Fruit fly (Drosophila melanogaster) whole organism, pupa: ENCODE measurements around the gene CG11656.

ENCODE experiments used
- CG13204 ChIP-seq: fragments of 200-800 bp; sonication (Bioruptor generic); optimal IDR thresholded peaks from 2 replicates; lab custom pipeline; 2018; ENCODE audit warnings: missing biosample characterization, mild to moderate bottlenecking, missing genetic modification characterization, moderate library complexity
- CG8159 ChIP-seq: fragments of 200-800 bp; sonication (Bioruptor generic); optimal IDR thresholded peaks from 3 replicates; lab custom pipeline; 2018; ENCODE audit warnings: missing biosample characterization, mild to moderate bottlenecking, missing genetic modification characterization, moderate library complexity
- CG8301 ChIP-seq: fragments of 200-800 bp; sonication (Bioruptor generic); optimal IDR thresholded peaks from 2 replicates; lab custom pipeline; 2018; ENCODE audit warnings: missing biosample characterization, mild to moderate bottlenecking, missing genetic modification characterization
- EcR ChIP-seq: fragments of 200-800 bp; sonication (Bioruptor generic); optimal IDR thresholded peaks from 3 replicates; lab custom pipeline; 2019; ENCODE audit warnings: missing biosample characterization, missing genetic modification characterization, mild to moderate bottlenecking, moderate library complexity, missing genetic modification reagents
- Pif1A ChIP-seq: fragments of 200-800 bp; sonication (Bioruptor generic); optimal IDR thresholded peaks from 3 replicates; lab custom pipeline; 2016; ENCODE audit warnings: missing biosample characterization, missing genetic modification characterization
- Snoo ChIP-seq: fragments of 200-800 bp; sonication (Bioruptor generic); optimal IDR thresholded peaks from 3 replicates; lab custom pipeline; 2017; ENCODE audit warnings: missing biosample characterization, mild to moderate bottlenecking, missing genetic modification characterization, inconsistent platforms

- TF ChIP-seq Snoo (tag; lab: Kevin White, UChicago) (no peak), Pif1A (GFP tag; lab: Kevin White, UChicago) (no peak), CG8301 (tag; lab: Kevin White, UChicago) (no peak), CG8159 (tag; lab: Kevin White, UChicago) (no peak), EcR (GFP tag; lab: Kevin White, UChicago) (no peak), CG13204 (GFP tag; lab: Kevin White, UChicago) (no peak)
Observed at dm6 chr3R:12998234-12998591, 11.5 kb upstream of the CG11656 start.
